ENCODE assay signal across 3 worm cellular contexts in the genomic region with DNA sequence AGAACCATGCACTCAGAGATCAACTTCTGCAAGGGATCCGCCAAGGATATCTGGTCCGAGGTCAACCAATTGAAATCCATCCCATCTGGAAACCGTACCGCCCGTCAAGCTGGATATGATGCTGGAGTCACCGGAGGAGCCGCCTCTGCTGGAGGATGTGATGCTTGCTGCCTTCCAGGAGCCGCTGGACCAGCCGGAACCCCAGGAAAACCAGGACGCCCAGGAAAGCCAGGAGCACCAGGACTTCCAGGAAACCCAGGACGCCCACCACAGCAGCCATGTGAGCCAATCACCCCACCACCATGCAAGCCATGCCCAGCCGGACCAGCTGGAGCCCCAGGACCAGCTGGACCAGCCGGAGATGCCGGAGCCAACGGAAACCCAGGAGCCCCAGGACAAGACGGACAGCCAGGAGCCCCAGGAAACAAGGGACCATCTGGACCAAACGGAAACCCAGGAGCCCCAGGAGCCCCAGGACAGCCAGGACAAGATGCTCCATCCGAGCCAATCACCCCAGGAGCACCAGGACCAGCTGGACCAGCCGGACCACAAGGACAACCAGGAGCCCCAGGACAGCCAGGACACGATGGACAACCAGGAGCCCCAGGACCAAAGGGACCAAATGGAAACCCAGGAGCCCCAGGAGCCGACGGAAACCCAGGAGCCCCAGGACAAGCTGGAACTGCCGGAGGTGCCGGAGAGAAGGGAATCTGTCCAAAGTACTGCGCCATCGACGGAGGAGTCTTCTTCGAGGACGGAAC.
TF ChIP-seq lines count a peak whose summit lies in the region.
"Not testable (repeated sequence)": the region's sequence is repeated elsewhere in the genome, so short reads cannot be mapped to it uniquely, and the experiment has no call there.

No protein-coding gene starts in this region.

TF ChIP-seq in whole organism, L3 larva, 47 proteins besides CTCF, POLR2A, EP300 and RAD21:
- TF ChIP-seq nhr-43 (tag; optimal IDR thresholded peaks at IDR 0.05; lab: Kevin White, UChicago; ENCODE audit: poor library complexity, severe bottlenecking), result peak; percentile 51

TF ChIP-seq in whole organism, L4 larva, 104 proteins besides CTCF, POLR2A, EP300 and RAD21:
- TF ChIP-seq pha-4 (GFP tag; IDR thresholded peaks at IDR 0.05; lab: Robert Waterston, UW) (peak; percentile 22; the same call in 1 of the 2 replicates), snpc-1.2 (GFP tag; IDR thresholded peaks at IDR 0.05; lab: Robert Waterston, UW) (peak; percentile 31; the same call in 1 of the 2 replicates), madf-5 (GFP tag; IDR thresholded peaks at IDR 0.05; lab: Robert Waterston, UW) (peak in 1 of 2 experiments; percentile 92; a peak in 2 of 4 replicates), T26A8.4 (GFP tag; IDR thresholded peaks at IDR 0.05; lab: Robert Waterston, UW) (peak; percentile 61; the same call in 1 of the 2 replicates), set-16 (GFP tag; IDR thresholded peaks at IDR 0.05; lab: Robert Waterston, UW) (peak; percentile 99), egl-43 (GFP tag; IDR thresholded peaks at IDR 0.05; lab: Robert Waterston, UW) (peak; percentile 66; the same call in 1 of the 2 replicates), hlh-11 (tag; optimal IDR thresholded peaks at IDR 0.05; lab: Kevin White, UChicago) (peak; percentile 7)
- TF ChIP-seq pha-4 (tag; optimal IDR thresholded peaks at IDR 0.05; lab: Kevin White, UChicago), result not testable (repeated sequence)

TF ChIP-seq in whole organism, young adult, 124 proteins besides CTCF, POLR2A, EP300 and RAD21:
- TF ChIP-seq egrh-3 (GFP tag; IDR thresholded peaks at IDR 0.05; lab: Robert Waterston, UW) (peak; percentile 96), cebp-2 (GFP tag; IDR thresholded peaks at IDR 0.05; lab: Robert Waterston, UW) (0 out of 2 replicates have a peak, but pooled peaks have one; percentile 5)
